Worm (Caenorhabditis elegans): ENCODE data around the gene srx-24.

ce11 chrV:2728236-2728635 is 21.7 kb downstream of the srx-24 start, which contains the start of gene str-33:
- TF ChIP-seq W03F9.2 (tag; optimal IDR thresholded peaks at IDR 0.05) (no peak), him-1 (tag; optimal IDR thresholded peaks at IDR 0.05) (no peak), dao-5 (tag; optimal IDR thresholded peaks at IDR 0.05) (no peak)

Measured in whole organism, L4/young adult.